Fruit fly (Drosophila melanogaster): ENCODE measurements around the gene Qsox4.

Gene Qsox4

DNA sequence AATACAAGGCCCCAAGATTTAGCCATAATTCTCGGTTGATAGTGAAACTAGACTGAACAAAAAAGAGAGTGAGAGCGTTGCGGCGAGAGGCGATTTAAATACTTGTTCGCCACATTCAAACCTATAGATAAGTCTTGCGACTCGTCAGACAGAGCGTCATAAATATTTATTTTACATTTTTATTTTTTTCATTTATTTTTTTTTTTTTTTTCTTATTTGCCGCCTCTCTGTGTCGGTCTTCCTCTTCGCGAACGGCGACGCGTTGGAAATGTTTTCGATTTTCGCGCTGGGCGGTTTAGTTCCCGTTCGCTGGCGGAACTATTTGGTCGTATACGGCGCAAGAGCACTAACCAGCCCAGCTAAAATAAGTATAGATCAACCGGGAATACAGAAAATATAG is 25.5 kb downstream of the Qsox4 start (continued):
- TF ChIP-seq CG10543 (GFP tag; optimal IDR thresholded peaks at IDR 0.05) (peak; percentile 0), bsh (GFP tag; optimal IDR thresholded peaks at IDR 0.05) (peak in 1 of 2 experiments; percentile 57), vvl (GFP tag; IDR thresholded peaks at IDR 0.05) (0 out of 2 replicates have a peak, but pooled peaks have one; percentile 27), Tbp (GFP tag; optimal IDR thresholded peaks at IDR 0.05) (no peak), nerfin-2 (GFP tag; IDR thresholded peaks at IDR 0.05; ENCODE audit: partially characterized antibody) (0 out of 2 replicates have a peak, but pooled peaks have one; percentile 9), CG13287 (GFP tag; IDR thresholded peaks at IDR 0.05; ENCODE audit: partially characterized antibody) (peak; percentile 22; the same call in 1 of the 2 replicates), Hmx (GFP tag; optimal IDR thresholded peaks at IDR 0.05) (no peak), CTCF (GFP tag; optimal IDR thresholded peaks at IDR 0.05) (no peak), crc (GFP tag; optimal IDR thresholded peaks at IDR 0.05) (no peak), H15 (GFP tag; IDR thresholded peaks at IDR 0.05) (no peak), Drgx (GFP tag; IDR thresholded peaks at IDR 0.05) (peak; percentile 51; the same call in 1 of the 2 replicates), Trl (optimal IDR thresholded peaks at IDR 0.05) (peak in 1 of 2 experiments; percentile 31), Trl (GFP tag; optimal IDR thresholded peaks at IDR 0.05) (no peak)

- TF ChIP-seq tgo (GFP tag; IDR thresholded peaks at IDR 0.05) (no peak), Xrp1 (GFP tag; IDR thresholded peaks at IDR 0.05) (peak; percentile 53; the same call in 1 of the 2 replicates), pho (GFP tag; optimal IDR thresholded peaks at IDR 0.05) (peak; percentile 52), CG1832 (GFP tag; optimal IDR thresholded peaks at IDR 0.05) (no peak), bcd (GFP tag; optimal IDR thresholded peaks at IDR 0.05) (peak; percentile 12), BtbVII (GFP tag; optimal IDR thresholded peaks at IDR 0.05) (peak; percentile 77), lola (GFP tag; optimal IDR thresholded peaks at IDR 0.05) (no peak), p53 (GFP tag; optimal IDR thresholded peaks at IDR 0.05) (no peak), CG10431 (GFP tag; optimal IDR thresholded peaks at IDR 0.05) (no peak), crp (GFP tag; optimal IDR thresholded peaks at IDR 0.05) (no peak), ranshi (GFP tag; IDR thresholded peaks at IDR 0.05) (0 out of 2 replicates have a peak, but pooled peaks have one; percentile 32), slou (GFP tag; optimal IDR thresholded peaks at IDR 0.05) (no peak), HLH4C (GFP tag; IDR thresholded peaks at IDR 0.05; ENCODE audit: partially characterized antibody) (no peak), mld (GFP tag; IDR thresholded peaks at IDR 0.05; ENCODE audit: partially characterized antibody) (no peak), Fer2 (tag; optimal IDR thresholded peaks at IDR 0.05) (peak; percentile 24), CG10979 (tag; optimal IDR thresholded peaks at IDR 0.05) (no peak), abd-A (tag; optimal IDR thresholded peaks at IDR 0.05) (no peak), CG14710 (tag; optimal IDR thresholded peaks at IDR 0.05) (no peak), CG8281 (tag; optimal IDR thresholded peaks at IDR 0.05) (no peak), CG31441 (GFP tag; IDR thresholded peaks at IDR 0.05) (no peak), CG15696 (tag; optimal IDR thresholded peaks at IDR 0.05) (peak; percentile 30), psq (GFP tag; optimal IDR thresholded peaks at IDR 0.05) (no peak), gfzf (GFP tag; optimal IDR thresholded peaks at IDR 0.05) (no peak), tio (GFP tag; optimal IDR thresholded peaks at IDR 0.05) (no peak), Dbx (GFP tag; IDR thresholded peaks at IDR 0.05) (0 out of 3 replicates have a peak, but pooled peaks have one; percentile 17), ken (GFP tag; IDR thresholded peaks at IDR 0.05) (no peak), zen2 (GFP tag; IDR thresholded peaks at IDR 0.05; ENCODE audit: partially characterized antibody) (no peak), maf-S (GFP tag; optimal IDR thresholded peaks at IDR 0.05) (no peak), repo (GFP tag; optimal IDR thresholded peaks at IDR 0.05) (no peak), CG6272 (GFP tag; IDR thresholded peaks at IDR 0.05) (no peak), ham (GFP tag; IDR thresholded peaks at IDR 0.05) (no peak), CG30020 (tag; optimal IDR thresholded peaks at IDR 0.05) (no peak), CG3726 (GFP tag; IDR thresholded peaks at IDR 0.05) (no peak), CG7839 (tag; optimal IDR thresholded peaks at IDR 0.05) (no peak), Stat92E (GFP tag; optimal IDR thresholded peaks at IDR 0.05) (no peak), vfl (GFP tag; optimal IDR thresholded peaks at IDR 0.05) (peak; percentile 3), cas (GFP tag; IDR thresholded peaks at IDR 0.05) (no peak)
Measured at dm6 chr3R:23729066-23729465, 26.5 kb downstream of the Qsox4 start.

All from whole organism, embryonic.